Worm (Caenorhabditis elegans) whole organism, young adult: ENCODE data around the gene W04G3.10.

Experiments
- ama-1 ChIP-seq, 3 experiments: fragments of 150-350 bp in 1 of 3; sonication (generic microtip) in 2 of 3; optimal IDR thresholded peaks; 2 replicates each; lab custom pipeline; 2014 to 2018; ENCODE audit warnings: missing biosample characterization in 2 of 3, missing genetic modification characterization in 2 of 3, missing genetic modification reagents in 2 of 3
- die-1 ChIP-seq: sonication (generic microtip); optimal IDR thresholded peaks from 2 replicates; lab custom pipeline; 2016; ENCODE audit warnings: missing genotype, mild to moderate bottlenecking, missing genetic modification characterization, missing compliant biosample characterization
- hmg-20 ChIP-seq: fragments of 200-800 bp; sonication (Bioruptor generic); IDR thresholded peaks from 2 replicates; pipeline ENCODE4 v1.3.6; 2022; ENCODE audit warnings: missing genetic modification reagents, missing genetic modification characterization, missing compliant biosample characterization
- lir-1 ChIP-seq: fragments of 200-800 bp; sonication (Bioruptor generic); conservative IDR thresholded peaks from 2 replicates; pipeline ENCODE4 v1.3.6; 2022; ENCODE audit warnings: missing genetic modification reagents, missing genetic modification characterization, missing compliant biosample characterization
- pha-4 ChIP-seq: fragments of 150-350 bp; sonication (generic microtip); optimal IDR thresholded peaks from 2 replicates; lab custom pipeline; 2014; ENCODE audit warnings: missing biosample characterization, missing genetic modification reagents, missing genetic modification characterization
- rcor-1 ChIP-seq: fragments of 200-800 bp; sonication (Bioruptor generic); IDR thresholded peaks from 2 replicates; pipeline ENCODE4 v1.3.6; 2022; ENCODE audit warnings: missing genetic modification reagents, missing genetic modification characterization, missing compliant biosample characterization
- unc-130 ChIP-seq: sonication (generic microtip); optimal IDR thresholded peaks from 2 replicates; lab custom pipeline; 2016; ENCODE audit warnings: missing genetic modification reagents, missing genetic modification characterization, missing compliant biosample characterization
- unc-62 ChIP-seq: fragments of 150-350 bp; optimal IDR thresholded peaks from 2 replicates; lab custom pipeline; 2014; ENCODE audit warnings: missing biosample characterization, missing genetic modification reagents, missing genetic modification characterization
- ztf-18 ChIP-seq: sonication (generic microtip); optimal IDR thresholded peaks from 2 replicates; lab custom pipeline; 2016; ENCODE audit warnings: missing genotype, mild to moderate bottlenecking, missing genetic modification characterization, missing compliant biosample characterization

- TF ChIP-seq lir-1 (GFP tag; lab: Robert Waterston, UW): no peak
- no peak for TF ChIP-seq rcor-1 (GFP tag; lab: Robert Waterston, UW)
- no peak for TF ChIP-seq hmg-20 (GFP tag; lab: Robert Waterston, UW)
- TF ChIP-seq ztf-18 (tag; lab: Kevin White, UChicago): no peak
- TF ChIP-seq die-1 (tag; lab: Kevin White, UChicago): no peak
- no peak for TF ChIP-seq ama-1 (optimal IDR thresholded peaks at IDR 0.05; lab: Kevin White, UChicago)
- no peak for TF ChIP-seq ama-1 (GFP tag; optimal IDR thresholded peaks at IDR 0.05; lab: Kevin White, UChicago)
- no peak for TF ChIP-seq unc-130
- no peak for TF ChIP-seq pha-4 (tag; lab: Kevin White, UChicago)
- TF ChIP-seq unc-62: no peak
Measured at ce11 chrX:11088952-11089351, 10.9 kb upstream of the W04G3.10 start, which contains the start of gene W04G3.11.
